Fruit fly (Drosophila melanogaster) whole organism, prepupa: ENCODE results near the gene CG15544.

Experiments
- CG10631 ChIP-seq: fragments of 200-800 bp; sonication (Bioruptor generic); optimal IDR thresholded peaks from 2 replicates; lab custom pipeline; 2016; ENCODE audit warnings: missing biosample characterization, missing genetic modification characterization
- CG10669 ChIP-seq: fragments of 200-800 bp; sonication (Bioruptor generic); optimal IDR thresholded peaks from 3 replicates; lab custom pipeline; 2018; ENCODE audit warnings: missing biosample characterization, mild to moderate bottlenecking, missing genetic modification characterization, moderate library complexity
- CG11294 ChIP-seq: fragments of 200-800 bp; sonication (Bioruptor generic); IDR thresholded peaks from 2 replicates; pipeline ENCODE4 v1.3.6; 2022; ENCODE audit warnings: missing biosample characterization, missing genetic modification characterization
- CG15336 ChIP-seq: fragments of 200-800 bp; sonication (Bioruptor generic); IDR thresholded peaks from 2 replicates; pipeline ENCODE4 v1.3.6; 2022; ENCODE audit warnings: missing biosample characterization, missing genetic modification characterization
- CG1621 ChIP-seq: fragments of 200-800 bp; sonication (Bioruptor generic); optimal IDR thresholded peaks from 3 replicates; lab custom pipeline; 2018; ENCODE audit warnings: missing biosample characterization, mild to moderate bottlenecking, missing genetic modification characterization
- CG16779 ChIP-seq: fragments of 200-800 bp; sonication (Bioruptor generic); optimal IDR thresholded peaks from 3 replicates; lab custom pipeline; 2017; ENCODE audit warnings: missing biosample characterization, mild to moderate bottlenecking, missing genetic modification characterization
- CG3032 ChIP-seq: fragments of 200-800 bp; optimal IDR thresholded peaks from 2 replicates; lab custom pipeline; 2019; ENCODE audit warnings: missing biosample characterization, mild to moderate bottlenecking, missing genetic modification characterization, moderate library complexity
- CG32006 ChIP-seq: fragments of 200-800 bp; sonication (Bioruptor generic); optimal IDR thresholded peaks from 3 replicates; lab custom pipeline; 2017; ENCODE audit warnings: missing biosample characterization, mild to moderate bottlenecking, missing genetic modification characterization
- CG34406 ChIP-seq: fragments of 200-800 bp; sonication (Bioruptor generic); optimal IDR thresholded peaks from 3 replicates; lab custom pipeline; 2016; ENCODE audit warnings: missing biosample characterization, missing genetic modification characterization
- CG3919 ChIP-seq: fragments of 200-800 bp; sonication (Bioruptor generic); optimal IDR thresholded peaks from 3 replicates; lab custom pipeline; 2016; ENCODE audit warnings: missing biosample characterization, missing genetic modification characterization
- CG4318 ChIP-seq: fragments of 200-800 bp; sonication (Bioruptor generic); optimal IDR thresholded peaks from 3 replicates; lab custom pipeline; 2017; ENCODE audit warnings: missing biosample characterization, mild to moderate bottlenecking, missing genetic modification characterization
- CG6163 ChIP-seq: fragments of 200-800 bp; sonication (Bioruptor generic); IDR thresholded peaks from 3 replicates; pipeline ENCODE4 v1.3.6; 2022; ENCODE audit warnings: missing biosample characterization, missing genetic modification characterization
- CG6276 ChIP-seq: fragments of 200-800 bp; sonication (Bioruptor generic); optimal IDR thresholded peaks from 2 replicates; lab custom pipeline; 2017; ENCODE audit warnings: missing biosample characterization, mild to moderate bottlenecking, missing genetic modification characterization
- CG6808 ChIP-seq: fragments of 200-800 bp; sonication (Bioruptor generic); optimal IDR thresholded peaks from 3 replicates; lab custom pipeline; 2017; ENCODE audit warnings: missing biosample characterization, missing genetic modification characterization, mild to moderate bottlenecking, moderate library complexity, missing genetic modification reagents
- CG6854 ChIP-seq: fragments of 200-800 bp; sonication (Bioruptor generic); optimal IDR thresholded peaks from 2 replicates; lab custom pipeline; 2017; ENCODE audit warnings: missing biosample characterization, mild to moderate bottlenecking, missing genetic modification characterization
- CG7368 ChIP-seq: fragments of 200-800 bp; sonication (Bioruptor generic); optimal IDR thresholded peaks from 3 replicates; lab custom pipeline; 2016; ENCODE audit warnings: missing biosample characterization, missing genetic modification characterization
- CG8119 ChIP-seq: fragments of 200-800 bp; sonication (Bioruptor generic); IDR thresholded peaks from 3 replicates; pipeline ENCODE4 v1.3.6; 2022; ENCODE audit warnings: missing biosample characterization, missing genetic modification characterization
- CG8632 ChIP-seq: fragments of 200-800 bp; sonication (Bioruptor generic); optimal IDR thresholded peaks from 3 replicates; lab custom pipeline; 2016; ENCODE audit warnings: missing biosample characterization, missing genetic modification characterization
- CG9139 ChIP-seq: fragments of 200-800 bp; sonication (Bioruptor generic); optimal IDR thresholded peaks from 3 replicates; lab custom pipeline; 2017; ENCODE audit warnings: missing biosample characterization, mild to moderate bottlenecking, missing genetic modification characterization
- Eip75B ChIP-seq: fragments of 200-800 bp; sonication (Bioruptor generic); optimal IDR thresholded peaks from 3 replicates; lab custom pipeline; 2016; ENCODE audit warnings: missing biosample characterization, missing genetic modification characterization
- Eip78C ChIP-seq: fragments of 200-800 bp; sonication (Bioruptor generic); peaks from one replicate; lab custom pipeline; 2016; ENCODE audit warnings: missing biosample characterization, missing genetic modification characterization
- Eip93F ChIP-seq: fragments of 200-800 bp; sonication (Bioruptor generic); optimal IDR thresholded peaks from 2 replicates; lab custom pipeline; 2016; ENCODE audit warnings: missing biosample characterization, mild to moderate bottlenecking, missing genetic modification characterization
- Ets21C ChIP-seq: fragments of 200-800 bp; sonication (Bioruptor generic); optimal IDR thresholded peaks from 3 replicates; lab custom pipeline; 2016; ENCODE audit warnings: missing biosample characterization, missing genetic modification characterization
- Ets96B ChIP-seq: fragments of 200-800 bp; optimal IDR thresholded peaks from 2 replicates; lab custom pipeline; 2019; ENCODE audit warnings: missing biosample characterization, mild to moderate bottlenecking, missing genetic modification characterization, moderate library complexity
- Hr38 ChIP-seq: sonication (Bioruptor generic); optimal IDR thresholded peaks from 2 replicates; lab custom pipeline; 2016; ENCODE audit warnings: missing biosample characterization, missing genetic modification characterization
- Hr39 ChIP-seq: fragments of 200-800 bp; sonication (Bioruptor generic); optimal IDR thresholded peaks from 2 replicates; lab custom pipeline; 2016; ENCODE audit warnings: missing biosample characterization, missing genetic modification characterization
- Hr4 ChIP-seq: fragments of 200-800 bp; sonication (Bioruptor generic); optimal IDR thresholded peaks from 3 replicates; lab custom pipeline; 2016; ENCODE audit warnings: missing biosample characterization, missing genetic modification characterization
- Lpt ChIP-seq: fragments of 200-800 bp; sonication (Bioruptor generic); optimal IDR thresholded peaks from 3 replicates; lab custom pipeline; 2016; ENCODE audit warnings: missing biosample characterization, missing genetic modification characterization
- Met ChIP-seq: fragments of 200-800 bp; sonication (Bioruptor generic); optimal IDR thresholded peaks from 3 replicates; lab custom pipeline; 2016; ENCODE audit warnings: missing biosample characterization, missing genetic modification characterization
- Smox ChIP-seq: fragments of 200-800 bp; sonication (Bioruptor generic); optimal IDR thresholded peaks from 3 replicates; lab custom pipeline; 2016; ENCODE audit warnings: missing biosample characterization, missing genetic modification characterization
- Sox102F ChIP-seq: fragments of 200-800 bp; sonication (Bioruptor generic); optimal IDR thresholded peaks from 2 replicates; lab custom pipeline; 2016; ENCODE audit warnings: missing biosample characterization, mild to moderate bottlenecking, missing genetic modification characterization
- Sox14 ChIP-seq: fragments of 200-800 bp; sonication (Bioruptor generic); optimal IDR thresholded peaks from 3 replicates; lab custom pipeline; 2016; ENCODE audit warnings: missing biosample characterization, missing genetic modification characterization
- Sox15 ChIP-seq: fragments of 200-800 bp; sonication (Bioruptor generic); optimal IDR thresholded peaks from 3 replicates; lab custom pipeline; 2016; ENCODE audit warnings: missing biosample characterization, missing genetic modification characterization
- achi ChIP-seq: fragments of 200-800 bp; sonication (Bioruptor generic); optimal IDR thresholded peaks from 3 replicates; lab custom pipeline; 2016; ENCODE audit warnings: missing biosample characterization, missing genetic modification characterization
- acj6 ChIP-seq: fragments of 200-800 bp; sonication (Bioruptor generic); optimal IDR thresholded peaks from 3 replicates; lab custom pipeline; 2016; ENCODE audit warnings: missing biosample characterization, missing genetic modification characterization
- cyc ChIP-seq: fragments of 200-800 bp; sonication (Bioruptor generic); optimal IDR thresholded peaks from 3 replicates; lab custom pipeline; 2016; ENCODE audit warnings: missing biosample characterization, missing genetic modification characterization
- dac ChIP-seq: fragments of 200-800 bp; sonication (Bioruptor generic); optimal IDR thresholded peaks from 2 replicates; lab custom pipeline; 2017; ENCODE audit warnings: missing biosample characterization, mild to moderate bottlenecking, missing genetic modification characterization
- dsx ChIP-seq: fragments of 200-800 bp; optimal IDR thresholded peaks from 3 replicates; lab custom pipeline; 2019; ENCODE audit warnings: missing biosample characterization, mild to moderate bottlenecking, missing genetic modification characterization, moderate library complexity; ENCODE audit not compliant: poor library complexity, severe bottlenecking
- eg ChIP-seq: fragments of 200-800 bp; sonication (Bioruptor generic); IDR thresholded peaks from 3 replicates; pipeline ENCODE4 v1.3.6; 2022; ENCODE audit warnings: missing biosample characterization, missing genetic modification characterization
- esn ChIP-seq: fragments of 200-800 bp; sonication (Bioruptor generic); optimal IDR thresholded peaks from 2 replicates; lab custom pipeline; 2016; ENCODE audit warnings: missing biosample characterization, mild to moderate bottlenecking, missing genetic modification characterization, moderate library complexity
- fd59A ChIP-seq: fragments of 200-800 bp; sonication (Bioruptor generic); optimal IDR thresholded peaks from 2 replicates; lab custom pipeline; 2017; ENCODE audit warnings: missing biosample characterization, mild to moderate bottlenecking, missing genetic modification characterization, missing genetic modification reagents
- fd85E ChIP-seq: fragments of 200-800 bp; sonication (Bioruptor generic); optimal IDR thresholded peaks from 3 replicates; lab custom pipeline; 2016; ENCODE audit warnings: missing biosample characterization, missing genetic modification characterization
- fkh ChIP-seq: fragments of 200-800 bp; sonication (Bioruptor generic); optimal IDR thresholded peaks from 3 replicates; lab custom pipeline; 2017; ENCODE audit warnings: missing biosample characterization, mild to moderate bottlenecking, missing genetic modification characterization, moderate library complexity
- net ChIP-seq: fragments of 200-800 bp; sonication (Bioruptor generic); optimal IDR thresholded peaks from 3 replicates; lab custom pipeline; 2016; ENCODE audit warnings: missing biosample characterization, missing genetic modification characterization
- pdm3 ChIP-seq: fragments of 200-800 bp; sonication (Bioruptor generic); optimal IDR thresholded peaks from 3 replicates; lab custom pipeline; 2016; ENCODE audit warnings: missing biosample characterization, missing genetic modification characterization
- salr ChIP-seq, 2 experiments: fragments of 200-800 bp; sonication (Bioruptor generic); optimal IDR thresholded peaks; 3 replicates each; lab custom pipeline; 2016 to 2018; ENCODE audit warnings: missing biosample characterization in 2 of 2, missing genetic modification characterization in 2 of 2, mild to moderate bottlenecking in 1 of 2
- spab ChIP-seq: fragments of 200-800 bp; sonication (Bioruptor generic); optimal IDR thresholded peaks from 2 replicates; lab custom pipeline; 2017; ENCODE audit warnings: missing biosample characterization, mild to moderate bottlenecking, missing genetic modification characterization, missing genetic modification reagents
- ss ChIP-seq, 2 experiments: fragments of 200-800 bp; sonication (Bioruptor generic); optimal IDR thresholded peaks; 2 replicates in 1 of 2; 3 replicates in 1 of 2; lab custom pipeline; 2017 to 2018; ENCODE audit warnings: mild to moderate bottlenecking in 2 of 2, missing biosample characterization in 2 of 2, missing genetic modification characterization in 2 of 2, moderate library complexity in 1 of 2
- svp ChIP-seq: fragments of 200-800 bp; sonication (Bioruptor generic); peaks from one replicate; lab custom pipeline; 2016; ENCODE audit warnings: missing biosample characterization, missing genetic modification characterization
- vri ChIP-seq: fragments of 200-800 bp; sonication (Bioruptor generic); optimal IDR thresholded peaks from 3 replicates; lab custom pipeline; 2016; ENCODE audit warnings: missing biosample characterization, mild to moderate bottlenecking, missing genetic modification characterization

The CG15544 gene

dm6 chr3R:30808346-30809286 is 19.0 kb upstream of the CG15544 start, which contains the start of gene cindr:
TSS of gene cindr (plus strand) at chr3R:30808617.
- TF ChIP-seq Ets96B (tag; lab: Kevin White, UChicago) (no peak), CG8632 (no peak), fd85E (no peak), Ets21C (no peak), Met (GFP tag; lab: Kevin White, UChicago) (no peak), esn (peak; percentile 31), CG7368 (GFP tag; lab: Kevin White, UChicago) (peak; percentile 5), Hr38 (GFP tag; lab: Kevin White, UChicago) (no peak), dac (GFP tag; lab: Kevin White, UChicago) (no peak), CG4318 (GFP tag; lab: Kevin White, UChicago) (no peak), CG9139 (peak; percentile 58), CG10631 (GFP tag; lab: Kevin White, UChicago) (peak; percentile 36), Sox14 (GFP tag; lab: Kevin White, UChicago) (peak; percentile 44), pdm3 (GFP tag; lab: Kevin White, UChicago) (peak; percentile 13), ss (GFP tag; optimal IDR thresholded peaks at IDR 0.05; lab: Kevin White, UChicago) (peak; percentile 63 to 80), CG34406 (GFP tag; lab: Kevin White, UChicago) (no peak), svp (GFP tag; lab: Kevin White, UChicago) (peak; percentile 87), CG3032 (tag; lab: Kevin White, UChicago) (peak; percentile 22), Sox15 (GFP tag; lab: Kevin White, UChicago) (no peak), eg (GFP tag; lab: Robert Waterston, UW) (no peak), CG3919 (peak; percentile 16), CG6854 (GFP tag; lab: Kevin White, UChicago) (peak; percentile 78), fd59A (GFP tag; lab: Kevin White, UChicago) (no peak), CG6276 (peak; percentile 26), spab (GFP tag; lab: Kevin White, UChicago) (no peak), Lpt (GFP tag; lab: Kevin White, UChicago) (no peak), dsx (GFP tag; lab: Kevin White, UChicago) (peak; percentile 41), CG11294 (GFP tag; lab: Robert Waterston, UW) (no peak), CG32006 (GFP tag; lab: Kevin White, UChicago) (no peak), vri (GFP tag; lab: Kevin White, UChicago) (peak; percentile 0), CG6808 (GFP tag; lab: Kevin White, UChicago) (peak; percentile 68), Eip78C (GFP tag; lab: Kevin White, UChicago) (peak; percentile 76), CG15336 (GFP tag; lab: Robert Waterston, UW) (no peak), salr (GFP tag; optimal IDR thresholded peaks at IDR 0.05; lab: Kevin White, UChicago) (peak in 1 of 2 experiments; percentile 38), Eip93F (peak; percentile 39), Hr39 (GFP tag; lab: Kevin White, UChicago) (peak; percentile 38), CG16779 (tag; lab: Kevin White, UChicago) (peak; percentile 60), cyc (GFP tag; lab: Kevin White, UChicago) (peak; percentile 23), acj6 (GFP tag; lab: Kevin White, UChicago) (no peak), Hr4 (GFP tag; lab: Kevin White, UChicago) (peak; percentile 13), fkh (GFP tag; lab: Kevin White, UChicago) (peak; percentile 73), net (GFP tag; lab: Kevin White, UChicago) (peak; percentile 7), CG1621 (tag; lab: Kevin White, UChicago) (peak; percentile 48), CG6163 (GFP tag; lab: Robert Waterston, UW) (peak; percentile 65), CG8119 (GFP tag; lab: Robert Waterston, UW) (peak; percentile 64; the same call in 2 of the 3 replicates), Sox102F (GFP tag; lab: Kevin White, UChicago) (peak; percentile 15), achi (GFP tag; lab: Kevin White, UChicago) (peak; percentile 28), Eip75B (GFP tag; lab: Kevin White, UChicago) (peak; percentile 54), Smox (GFP tag; lab: Kevin White, UChicago) (no peak), CG10669 (GFP tag; lab: Kevin White, UChicago) (no peak)
